Fruit fly (Drosophila melanogaster) whole organism, embryonic: Measurements from ENCODE around the gene dod.

Source experiments
- ATbp ChIP-seq: fragments of 200-800 bp; sonication (Bioruptor generic); optimal IDR thresholded peaks from 2 replicates; lab custom pipeline; 2017; ENCODE audit warnings: missing biosample characterization, mild to moderate bottlenecking, missing genetic modification characterization, missing genetic modification reagents
- Adf1 ChIP-seq: fragments of 200-800 bp; sonication (Bioruptor generic); IDR thresholded peaks from 2 replicates; pipeline ENCODE4 v1.3.6; 2022; ENCODE audit warnings: missing biosample characterization, missing genetic modification characterization
- Atf3 ChIP-seq: fragments of 200-800 bp; sonication (Bioruptor generic); optimal IDR thresholded peaks from 3 replicates; lab custom pipeline; 2016; ENCODE audit warnings: missing biosample characterization, missing genetic modification characterization
- Bgb ChIP-seq: fragments of 200-800 bp; sonication (Bioruptor generic); IDR thresholded peaks from 2 replicates; pipeline ENCODE4 v1.3.6; 2022; ENCODE audit warnings: missing biosample characterization, missing genetic modification characterization; ENCODE audit not compliant: partially characterized antibody
- CG10209 ChIP-seq: fragments of 200-800 bp; sonication (Bioruptor generic); optimal IDR thresholded peaks from 3 replicates; lab custom pipeline; 2017; ENCODE audit warnings: missing biosample characterization, mild to moderate bottlenecking, missing genetic modification characterization, missing genetic modification reagents
- CG10959 ChIP-seq: fragments of 200-800 bp; sonication (Bioruptor generic); IDR thresholded peaks from 2 replicates; pipeline ENCODE4 v1.3.6; 2022; ENCODE audit warnings: missing biosample characterization, missing genetic modification characterization
- CG11085 ChIP-seq: fragments of 200-800 bp; sonication (Bioruptor generic); IDR thresholded peaks from 2 replicates; pipeline ENCODE4 v1.3.6; 2022; ENCODE audit warnings: missing biosample characterization, missing genetic modification characterization
- CG11695 ChIP-seq: fragments of 200-800 bp; sonication (Bioruptor generic); IDR thresholded peaks from 3 replicates; pipeline ENCODE4 v1.3.6; 2022; ENCODE audit warnings: missing biosample characterization, missing genetic modification characterization
- CG12104 ChIP-seq: fragments of 200-800 bp; sonication (Bioruptor generic); optimal IDR thresholded peaks from 3 replicates; lab custom pipeline; 2016; ENCODE audit warnings: missing biosample characterization, missing genetic modification characterization
- CG13296 ChIP-seq: fragments of 200-800 bp; sonication (Bioruptor generic); optimal IDR thresholded peaks from 3 replicates; lab custom pipeline; 2018; ENCODE audit warnings: missing biosample characterization, mild to moderate bottlenecking, missing genetic modification characterization
- CG14441 ChIP-seq: fragments of 200-800 bp; sonication (Bioruptor generic); IDR thresholded peaks from 2 replicates; pipeline ENCODE4 v1.3.6; 2022; ENCODE audit warnings: missing biosample characterization, missing genetic modification characterization
- CG14710 ChIP-seq: fragments of 200-800 bp; sonication (Bioruptor generic); optimal IDR thresholded peaks from 3 replicates; lab custom pipeline; 2019; ENCODE audit warnings: missing biosample characterization, mild to moderate bottlenecking, missing genetic modification characterization, moderate library complexity
- CG1603 ChIP-seq: fragments of 200-800 bp; sonication (Bioruptor generic); optimal IDR thresholded peaks from 2 replicates; lab custom pipeline; 2019; ENCODE audit warnings: missing biosample characterization, mild to moderate bottlenecking, missing genetic modification characterization, moderate library complexity
- CG16779 ChIP-seq: fragments of 200-800 bp; sonication (Bioruptor generic); IDR thresholded peaks from 2 replicates; pipeline ENCODE4 v1.3.6; 2022; ENCODE audit warnings: missing biosample characterization, missing genetic modification characterization
- CG16863 ChIP-seq: fragments of 200-800 bp; sonication (Bioruptor generic); optimal IDR thresholded peaks from 3 replicates; lab custom pipeline; 2016; ENCODE audit warnings: missing biosample characterization, missing genetic modification characterization
- CG17912 ChIP-seq: fragments of 200-800 bp; sonication (Bioruptor generic); optimal IDR thresholded peaks from 2 replicates; lab custom pipeline; 2018; ENCODE audit warnings: missing biosample characterization, mild to moderate bottlenecking, missing genetic modification characterization
- CG30403 ChIP-seq: fragments of 200-800 bp; sonication (Bioruptor generic); optimal IDR thresholded peaks from 3 replicates; lab custom pipeline; 2016; ENCODE audit warnings: missing biosample characterization, missing genetic modification characterization
- CG33557 ChIP-seq: fragments of 200-800 bp; sonication (Bioruptor generic); optimal IDR thresholded peaks from 2 replicates; lab custom pipeline; 2019; ENCODE audit warnings: missing biosample characterization, mild to moderate bottlenecking, missing genetic modification characterization, moderate library complexity
- CG43689 ChIP-seq: fragments of 200-800 bp; sonication (Bioruptor generic); IDR thresholded peaks from 2 replicates; pipeline ENCODE4 v1.3.6; 2022; ENCODE audit warnings: missing biosample characterization, missing genetic modification characterization
- CG4617 ChIP-seq: fragments of 200-800 bp; sonication (Bioruptor generic); optimal IDR thresholded peaks from 3 replicates; lab custom pipeline; 2016; ENCODE audit warnings: missing biosample characterization, missing genetic modification characterization, borderline replicate concordance
- CG4854 ChIP-seq: fragments of 200-800 bp; sonication (Bioruptor generic); optimal IDR thresholded peaks from 2 replicates; lab custom pipeline; 2016; ENCODE audit warnings: missing biosample characterization, missing genetic modification characterization, inconsistent platforms
- CG7786 ChIP-seq: fragments of 200-800 bp; sonication (Bioruptor generic); optimal IDR thresholded peaks from 2 replicates; lab custom pipeline; 2016; ENCODE audit warnings: missing biosample characterization, missing genetic modification characterization
- CG8089 ChIP-seq: fragments of 200-800 bp; sonication (Bioruptor generic); optimal IDR thresholded peaks from 3 replicates; lab custom pipeline; 2016; ENCODE audit warnings: missing biosample characterization, missing genetic modification characterization
- CG8388 ChIP-seq: fragments of 200-800 bp; sonication (Bioruptor generic); optimal IDR thresholded peaks from 2 replicates; lab custom pipeline; 2019; ENCODE audit warnings: missing biosample characterization, mild to moderate bottlenecking, missing genetic modification characterization, moderate library complexity
- CG9215 ChIP-seq: fragments of 200-800 bp; sonication (Bioruptor generic); IDR thresholded peaks from 2 replicates; pipeline ENCODE4 v1.3.6; 2022; ENCODE audit warnings: missing biosample characterization, missing genetic modification characterization
- CG9727 ChIP-seq: fragments of 200-800 bp; sonication (Bioruptor generic); optimal IDR thresholded peaks from 3 replicates; lab custom pipeline; 2017; ENCODE audit warnings: missing biosample characterization, mild to moderate bottlenecking, missing genetic modification characterization
- CG9817 ChIP-seq: fragments of 200-800 bp; sonication (Bioruptor generic); optimal IDR thresholded peaks from 2 replicates; lab custom pipeline; 2018; ENCODE audit warnings: missing biosample characterization, mild to moderate bottlenecking, missing genetic modification characterization, moderate library complexity
- CHES-1-like ChIP-seq: fragments of 200-800 bp; sonication (Bioruptor generic); optimal IDR thresholded peaks from 2 replicates; lab custom pipeline; 2016; ENCODE audit warnings: missing biosample characterization, missing genetic modification characterization
- CTCF ChIP-seq: fragments of 200-800 bp; sonication (Bioruptor generic); optimal IDR thresholded peaks from 2 replicates; lab custom pipeline; 2017; ENCODE audit warnings: missing biosample characterization, mild to moderate bottlenecking, missing genetic modification characterization, moderate library complexity
- Chrac-16 ChIP-seq: fragments of 200-800 bp; sonication (Bioruptor generic); optimal IDR thresholded peaks from 3 replicates; lab custom pipeline; 2016; ENCODE audit warnings: missing biosample characterization, missing genetic modification characterization
- CkIIα-i1 ChIP-seq: fragments of 200-800 bp; sonication (Bioruptor generic); IDR thresholded peaks from 2 replicates; pipeline ENCODE4 v1.3.6; 2022; ENCODE audit warnings: missing biosample characterization, missing genetic modification characterization
- Dp ChIP-seq: fragments of 200-800 bp; sonication (Bioruptor generic); optimal IDR thresholded peaks from 2 replicates; lab custom pipeline; 2018; ENCODE audit warnings: missing biosample characterization, mild to moderate bottlenecking, missing genetic modification characterization, moderate library complexity
- Ets65A ChIP-seq: fragments of 200-800 bp; sonication (Bioruptor generic); peaks from one replicate; lab custom pipeline; 2016; ENCODE audit warnings: missing biosample characterization, missing genetic modification characterization
- Hr51 ChIP-seq, 2 experiments: fragments of 200-800 bp; sonication (Bioruptor generic); optimal IDR thresholded peaks; 2 replicates in 1 of 2; 3 replicates in 1 of 2; lab custom pipeline; 2016 to 2018; ENCODE audit warnings: missing biosample characterization in 2 of 2, missing genetic modification characterization in 2 of 2, mild to moderate bottlenecking in 1 of 2, moderate library complexity in 1 of 2
- NK7.1 ChIP-seq: fragments of 200-800 bp; sonication (Bioruptor generic); optimal IDR thresholded peaks from 3 replicates; lab custom pipeline; 2016; ENCODE audit warnings: missing biosample characterization, missing genetic modification characterization
- Sin3A ChIP-seq: fragments of >200 bp; optimal IDR thresholded peaks from 2 replicates; lab custom pipeline; 2018
- Sry-δ ChIP-seq: fragments of 200-800 bp; sonication (Bioruptor generic); optimal IDR thresholded peaks from 2 replicates; lab custom pipeline; 2016; ENCODE audit warnings: missing biosample characterization, missing genetic modification characterization
- bcd ChIP-seq: fragments of 200-800 bp; sonication (Bioruptor generic); optimal IDR thresholded peaks from 2 replicates; lab custom pipeline; 2017; ENCODE audit warnings: missing biosample characterization, mild to moderate bottlenecking, missing genetic modification characterization
- bigmax ChIP-seq: fragments of 200-800 bp; sonication (Bioruptor generic); optimal IDR thresholded peaks from 2 replicates; lab custom pipeline; 2018; ENCODE audit warnings: missing biosample characterization, mild to moderate bottlenecking, missing genetic modification characterization
- bsh ChIP-seq, 2 experiments: fragments of 200-800 bp; sonication (Bioruptor generic); optimal IDR thresholded peaks; 2 replicates each; lab custom pipeline; 2017 to 2018; ENCODE audit warnings: mild to moderate bottlenecking in 2 of 2, missing biosample characterization in 2 of 2, missing genetic modification characterization in 2 of 2, moderate library complexity in 1 of 2
- cad ChIP-seq: fragments of >200 bp; optimal IDR thresholded peaks from 2 replicates; lab custom pipeline; 2017; ENCODE audit warnings: missing biosample characterization, missing genetic modification characterization
- cg ChIP-seq: fragments of 200-800 bp; sonication (Bioruptor generic); optimal IDR thresholded peaks from 3 replicates; lab custom pipeline; 2019; ENCODE audit warnings: missing biosample characterization, mild to moderate bottlenecking, missing genetic modification characterization, moderate library complexity
- en ChIP-seq: fragments of 200-800 bp; sonication (Bioruptor generic); optimal IDR thresholded peaks from 2 replicates; lab custom pipeline; 2016; ENCODE audit warnings: missing biosample characterization, missing genetic modification characterization
- esg ChIP-seq: fragments of 200-800 bp; sonication (Bioruptor generic); conservative IDR thresholded peaks from 2 replicates; pipeline ENCODE4 v1.3.6; 2022; ENCODE audit warnings: missing biosample characterization, missing genetic modification characterization
- h ChIP-seq: fragments of >200 bp; optimal IDR thresholded peaks from 2 replicates; lab custom pipeline; 2017
- jing ChIP-seq: fragments of 200-800 bp; sonication (Bioruptor generic); optimal IDR thresholded peaks from 2 replicates; lab custom pipeline; 2018; ENCODE audit warnings: missing biosample characterization, mild to moderate bottlenecking, missing genetic modification characterization
- kah ChIP-seq: fragments of 200-800 bp; sonication (Bioruptor generic); optimal IDR thresholded peaks from 2 replicates; lab custom pipeline; 2018; ENCODE audit warnings: missing biosample characterization, mild to moderate bottlenecking, missing genetic modification characterization
- scrt ChIP-seq: fragments of 200-800 bp; sonication (Bioruptor generic); optimal IDR thresholded peaks from 2 replicates; lab custom pipeline; 2018; ENCODE audit warnings: missing biosample characterization, mild to moderate bottlenecking, missing genetic modification characterization, moderate library complexity
- tio ChIP-seq: fragments of 200-800 bp; sonication (Bioruptor generic); optimal IDR thresholded peaks from 2 replicates; lab custom pipeline; 2017; ENCODE audit warnings: missing biosample characterization, missing genetic modification characterization, inconsistent platforms
- tna ChIP-seq: fragments of 200-800 bp; sonication (Bioruptor generic); IDR thresholded peaks from 2 replicates; pipeline ENCODE4 v1.3.6; 2022; ENCODE audit warnings: missing biosample characterization, missing genetic modification characterization; ENCODE audit not compliant: partially characterized antibody
- twi ChIP-seq: fragments of 200-800 bp; optimal IDR thresholded peaks from 2 replicates; lab custom pipeline; 2019; ENCODE audit warnings: missing biosample characterization, mild to moderate bottlenecking, missing genetic modification characterization, moderate library complexity

The dod gene

DNA sequence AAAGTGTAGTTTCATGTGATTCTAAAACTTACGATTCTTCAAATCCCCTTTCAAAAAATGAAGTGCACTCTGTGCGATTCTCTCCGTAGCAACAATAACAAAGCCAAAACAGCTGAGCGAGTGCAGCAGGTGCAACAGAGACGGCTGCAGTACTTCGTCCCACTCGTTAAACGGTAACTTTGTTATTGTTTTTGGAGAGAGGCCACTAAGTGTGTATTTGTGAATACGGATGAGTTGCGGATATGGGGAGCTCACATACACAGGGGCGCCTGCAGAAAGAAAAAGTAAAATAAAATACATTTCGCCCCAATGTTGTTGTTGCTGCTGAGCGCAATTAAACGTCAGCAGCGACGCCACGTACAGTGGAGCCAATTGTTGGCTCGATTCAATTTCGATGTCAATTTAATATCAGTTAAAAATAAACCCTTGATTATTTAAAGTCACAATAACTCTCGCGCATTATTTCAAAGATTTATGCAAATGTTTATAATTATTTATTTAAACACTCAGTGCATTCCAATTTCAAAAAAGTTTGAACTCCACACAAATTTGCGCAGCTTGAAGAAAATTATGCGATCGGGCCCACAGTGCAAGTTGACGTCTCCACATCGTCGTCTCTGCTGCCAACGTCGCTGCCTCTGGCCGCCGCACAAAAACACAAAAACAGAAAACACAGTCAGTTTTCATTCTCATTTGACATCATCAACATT lies 22.4 kb downstream of the dod start (continued):
- TF ChIP-seq CG9215 (GFP tag; lab: Robert Waterston, UW) (peak; percentile 96), kah (GFP tag; lab: Kevin White, UChicago) (peak; percentile 95), CG9817 (peak; percentile 98), CG10209 (GFP tag; lab: Kevin White, UChicago) (peak; percentile 98), CHES-1-like (peak; percentile 93), CG16779 (peak; percentile 75; the same call in 1 of the 2 replicates), CG7786 (GFP tag; lab: Kevin White, UChicago) (peak; percentile 96), NK7.1 (GFP tag; lab: Kevin White, UChicago) (peak; percentile 93), Atf3 (GFP tag; lab: Kevin White, UChicago) (peak; percentile 91), CG14710 (tag; lab: Kevin White, UChicago) (peak; percentile 95), CG14441 (GFP tag; lab: Robert Waterston, UW) (peak; percentile 95), CG12104 (GFP tag; lab: Kevin White, UChicago) (peak; percentile 99), tna (GFP tag; lab: Robert Waterston, UW) (no peak), CG4617 (GFP tag; lab: Kevin White, UChicago) (peak; percentile 95), bsh (GFP tag; optimal IDR thresholded peaks at IDR 0.05; lab: Kevin White, UChicago) (peak; percentile 97), esg (GFP tag; lab: Robert Waterston, UW) (peak; percentile 95), CG11695 (peak; percentile 98), ATbp (peak; percentile 98), Hr51 (GFP tag; optimal IDR thresholded peaks at IDR 0.05; lab: Kevin White, UChicago) (peak; percentile 96 to 98), Dp (GFP tag; lab: Kevin White, UChicago) (peak; percentile 32), CG33557 (peak; percentile 95), CTCF (peak; percentile 70), Adf1 (GFP tag; lab: Robert Waterston, UW) (peak; percentile 97), CG8089 (GFP tag; lab: Kevin White, UChicago) (peak; percentile 92), CkIIα-i1 (GFP tag; lab: Robert Waterston, UW) (peak; percentile 78), Sin3A (no peak), CG16863 (peak; percentile 93), Ets65A (GFP tag; lab: Kevin White, UChicago) (peak; percentile 99), tio (GFP tag; lab: Kevin White, UChicago) (peak; percentile 98), h (lab: Kevin White, UChicago) (no peak), CG17912 (GFP tag; lab: Kevin White, UChicago) (peak; percentile 94), Sry-δ (GFP tag; lab: Kevin White, UChicago) (peak; percentile 66), cad (GFP tag; lab: Kevin White, UChicago) (no peak), CG10959 (GFP tag; lab: Robert Waterston, UW) (peak; percentile 86), bcd (GFP tag; lab: Kevin White, UChicago) (peak; percentile 99), CG8388 (peak; percentile 96), bigmax (GFP tag; lab: Kevin White, UChicago) (peak; percentile 29), CG43689 (GFP tag; lab: Robert Waterston, UW) (peak; percentile 93), Bgb (GFP tag; lab: Robert Waterston, UW) (no peak), CG13296 (GFP tag; lab: Kevin White, UChicago) (peak; percentile 99), en (GFP tag; lab: Kevin White, UChicago) (peak; percentile 92), CG11085 (GFP tag; lab: Robert Waterston, UW) (peak; percentile 94), CG9727 (GFP tag; lab: Kevin White, UChicago) (peak; percentile 98), CG4854 (GFP tag; lab: Kevin White, UChicago) (peak; percentile 94), Chrac-16 (peak; percentile 97), twi (tag; lab: Kevin White, UChicago) (peak; percentile 95), CG1603 (tag; lab: Kevin White, UChicago) (peak; percentile 87), CG30403 (peak; percentile 98), scrt (GFP tag; lab: Kevin White, UChicago) (peak; percentile 95), jing (peak; percentile 95), cg (peak; percentile 49)
